Fruit fly (Drosophila melanogaster) whole organism, embryonic: Measurements from ENCODE around the gene PAPLA1.
A peak's percentile ranks its signal among the peaks of the same experiment; 100 is the strongest.

ENCODE experiments used
- Atf3 ChIP-seq: fragments of 200-800 bp; sonication (Bioruptor generic); optimal IDR thresholded peaks from 3 replicates; lab custom pipeline; 2016; ENCODE audit warnings: missing biosample characterization, missing genetic modification characterization
- CG1024 ChIP-seq: fragments of 200-800 bp; sonication (Bioruptor generic); IDR thresholded peaks from 2 replicates; pipeline ENCODE4 v1.3.6; 2022; ENCODE audit warnings: missing biosample characterization, missing genetic modification characterization
- CG10321 ChIP-seq: fragments of 200-800 bp; sonication (Bioruptor generic); IDR thresholded peaks from 2 replicates; pipeline ENCODE4 v1.3.6; 2022; ENCODE audit warnings: missing biosample characterization, missing genetic modification characterization
- CG11504 ChIP-seq: fragments of 200-800 bp; sonication (Bioruptor generic); optimal IDR thresholded peaks from 3 replicates; lab custom pipeline; 2019; ENCODE audit warnings: missing biosample characterization, mild to moderate bottlenecking, missing genetic modification characterization, moderate library complexity
- CG12391 ChIP-seq: fragments of 200-800 bp; sonication (Bioruptor generic); optimal IDR thresholded peaks from 3 replicates; lab custom pipeline; 2018; ENCODE audit warnings: missing biosample characterization, mild to moderate bottlenecking, missing genetic modification characterization, moderate library complexity
- CG12659 ChIP-seq: fragments of 200-800 bp; sonication (Bioruptor generic); optimal IDR thresholded peaks from 3 replicates; lab custom pipeline; 2017; ENCODE audit warnings: mild to moderate bottlenecking, missing biosample characterization, missing genetic modification reagents, missing genetic modification characterization
- CG13123 ChIP-seq: fragments of 200-800 bp; sonication (Bioruptor generic); optimal IDR thresholded peaks from 2 replicates; lab custom pipeline; 2016; ENCODE audit warnings: missing biosample characterization, missing genetic modification characterization
- CG13894 ChIP-seq: fragments of 200-800 bp; sonication (Bioruptor generic); optimal IDR thresholded peaks from 3 replicates; lab custom pipeline; 2018; ENCODE audit warnings: missing biosample characterization, mild to moderate bottlenecking, missing genetic modification characterization, moderate library complexity
- CG14050 ChIP-seq: fragments of 200-800 bp; sonication (Bioruptor generic); IDR thresholded peaks from 3 replicates; pipeline ENCODE4 v1.3.6; 2022; ENCODE audit warnings: missing biosample characterization, missing genetic modification characterization
- CG15269 ChIP-seq: fragments of 200-800 bp; sonication (Bioruptor generic); optimal IDR thresholded peaks from 2 replicates; lab custom pipeline; 2018; ENCODE audit warnings: missing biosample characterization, mild to moderate bottlenecking, missing genetic modification characterization, moderate library complexity
- CG16815 ChIP-seq: fragments of 200-800 bp; sonication (Bioruptor generic); optimal IDR thresholded peaks from 3 replicates; lab custom pipeline; 2017; ENCODE audit warnings: missing biosample characterization, mild to moderate bottlenecking, missing genetic modification characterization
- CG1832 ChIP-seq: fragments of 200-800 bp; sonication (Bioruptor generic); optimal IDR thresholded peaks from 2 replicates; lab custom pipeline; 2017; ENCODE audit warnings: missing biosample characterization, mild to moderate bottlenecking, missing genetic modification characterization, inconsistent platforms
- CG2202 ChIP-seq: fragments of 200-800 bp; sonication (Bioruptor generic); optimal IDR thresholded peaks from 2 replicates; lab custom pipeline; 2018; ENCODE audit warnings: missing biosample characterization, mild to moderate bottlenecking, missing genetic modification characterization
- CG31388 ChIP-seq: fragments of 200-800 bp; sonication (Bioruptor generic); optimal IDR thresholded peaks from 2 replicates; lab custom pipeline; 2016; ENCODE audit warnings: missing biosample characterization, missing genetic modification characterization
- CG3847 ChIP-seq: fragments of 200-800 bp; sonication (Bioruptor generic); IDR thresholded peaks from 2 replicates; pipeline ENCODE4 v1.3.6; 2022; ENCODE audit warnings: missing biosample characterization, missing genetic modification characterization
- CG4360 ChIP-seq: fragments of 200-800 bp; sonication (Bioruptor generic); IDR thresholded peaks from 2 replicates; pipeline ENCODE4 v1.3.6; 2022; ENCODE audit warnings: missing biosample characterization, missing genetic modification characterization
- CG7963 ChIP-seq: fragments of 200-800 bp; sonication (Bioruptor generic); IDR thresholded peaks from 3 replicates; pipeline ENCODE4 v1.3.6; 2022; ENCODE audit warnings: missing biosample characterization, missing genetic modification characterization; ENCODE audit not compliant: partially characterized antibody
- E2f1 ChIP-seq: fragments of 200-800 bp; sonication (Bioruptor generic); IDR thresholded peaks from 2 replicates; pipeline ENCODE4 v1.3.6; 2022; ENCODE audit warnings: missing biosample characterization, missing genetic modification characterization
- Gug ChIP-seq: fragments of 200-800 bp; sonication (Bioruptor generic); IDR thresholded peaks from 4 replicates; pipeline ENCODE4 v1.3.6; 2022; ENCODE audit warnings: missing biosample characterization, missing genetic modification characterization
- HLH54F ChIP-seq: fragments of 200-800 bp; sonication (Bioruptor generic); optimal IDR thresholded peaks from 3 replicates; lab custom pipeline; 2016; ENCODE audit warnings: missing biosample characterization, missing genetic modification characterization
- Hr39 ChIP-seq: fragments of >200 bp; optimal IDR thresholded peaks from 2 replicates; lab custom pipeline; 2017
- Kr ChIP-seq: fragments of 200-800 bp; sonication (Bioruptor generic); optimal IDR thresholded peaks from 2 replicates; lab custom pipeline; 2017; ENCODE audit warnings: missing biosample characterization, mild to moderate bottlenecking, missing genetic modification characterization
- NC2β ChIP-seq: fragments of 200-800 bp; sonication (Bioruptor generic); optimal IDR thresholded peaks from 2 replicates; lab custom pipeline; 2016; ENCODE audit warnings: missing biosample characterization, missing genetic modification characterization
- Ptx1 ChIP-seq: fragments of 200-800 bp; sonication (Bioruptor generic); IDR thresholded peaks from 2 replicates; pipeline ENCODE4 v1.3.6; 2022; ENCODE audit warnings: missing biosample characterization, missing genetic modification characterization
- Rx ChIP-seq: fragments of 200-800 bp; sonication (Bioruptor generic); IDR thresholded peaks from 2 replicates; pipeline ENCODE4 v1.3.6; 2022; ENCODE audit warnings: missing biosample characterization, missing genetic modification characterization
- ase ChIP-seq: fragments of 200-800 bp; sonication (Bioruptor generic); IDR thresholded peaks from 3 replicates; pipeline ENCODE4 v1.3.6; 2022; ENCODE audit warnings: missing biosample characterization, missing genetic modification characterization
- bbx ChIP-seq: fragments of 200-800 bp; sonication (Bioruptor generic); IDR thresholded peaks from 2 replicates; pipeline ENCODE4 v1.3.6; 2022; ENCODE audit warnings: missing biosample characterization, missing genetic modification characterization; ENCODE audit not compliant: partially characterized antibody
- bsh ChIP-seq, 2 experiments: fragments of 200-800 bp; sonication (Bioruptor generic); optimal IDR thresholded peaks; 2 replicates each; lab custom pipeline; 2017 to 2018; ENCODE audit warnings: mild to moderate bottlenecking in 2 of 2, missing biosample characterization in 2 of 2, missing genetic modification characterization in 2 of 2, moderate library complexity in 1 of 2
- cg ChIP-seq: fragments of 200-800 bp; sonication (Bioruptor generic); optimal IDR thresholded peaks from 3 replicates; lab custom pipeline; 2019; ENCODE audit warnings: missing biosample characterization, mild to moderate bottlenecking, missing genetic modification characterization, moderate library complexity
- chinmo ChIP-seq: fragments of 200-800 bp; sonication (Bioruptor generic); IDR thresholded peaks from 4 replicates; pipeline ENCODE4 v1.3.6; 2022; ENCODE audit warnings: missing biosample characterization, missing genetic modification characterization; ENCODE audit not compliant: partially characterized antibody
- crp ChIP-seq, 2 experiments: fragments of 200-800 bp; sonication (Bioruptor generic); optimal IDR thresholded peaks; 2 replicates in 1 of 2; 3 replicates in 1 of 2; lab custom pipeline; 2017; ENCODE audit warnings: missing biosample characterization in 2 of 2, missing genetic modification characterization in 2 of 2, mild to moderate bottlenecking in 1 of 2, moderate library complexity in 1 of 2
- dimm ChIP-seq: fragments of 200-800 bp; sonication (Bioruptor generic); IDR thresholded peaks from 2 replicates; pipeline ENCODE4 v1.3.6; 2022; ENCODE audit warnings: missing biosample characterization, missing genetic modification characterization
- esg ChIP-seq: fragments of 200-800 bp; sonication (Bioruptor generic); conservative IDR thresholded peaks from 2 replicates; pipeline ENCODE4 v1.3.6; 2022; ENCODE audit warnings: missing biosample characterization, missing genetic modification characterization
- fd3F ChIP-seq: fragments of 200-800 bp; sonication (Bioruptor generic); optimal IDR thresholded peaks from 2 replicates; lab custom pipeline; 2018; ENCODE audit warnings: missing biosample characterization, mild to moderate bottlenecking, missing genetic modification characterization, moderate library complexity
- fu2 ChIP-seq: fragments of 200-800 bp; sonication (Bioruptor generic); optimal IDR thresholded peaks from 2 replicates; lab custom pipeline; 2016; ENCODE audit warnings: missing biosample characterization, missing genetic modification characterization
- gsb-n ChIP-seq: fragments of 200-800 bp; sonication (Bioruptor generic); optimal IDR thresholded peaks from 3 replicates; lab custom pipeline; 2018; ENCODE audit warnings: missing biosample characterization, mild to moderate bottlenecking, missing genetic modification characterization
- hb ChIP-seq: fragments of 200-800 bp; sonication (Bioruptor generic); IDR thresholded peaks from 3 replicates; pipeline ENCODE4 v1.3.6; 2022; ENCODE audit warnings: missing biosample characterization, missing genetic modification characterization; ENCODE audit not compliant: partially characterized antibody
- her ChIP-seq: fragments of 200-800 bp; sonication (Bioruptor generic); optimal IDR thresholded peaks from 2 replicates; lab custom pipeline; 2016; ENCODE audit warnings: missing biosample characterization, missing genetic modification characterization
- hth ChIP-seq: fragments of >200 bp; optimal IDR thresholded peaks from 2 replicates; lab custom pipeline; 2017; ENCODE audit warnings: inconsistent platforms
- nau ChIP-seq: fragments of 200-800 bp; sonication (Bioruptor generic); optimal IDR thresholded peaks from 3 replicates; lab custom pipeline; 2017; ENCODE audit warnings: missing biosample characterization, mild to moderate bottlenecking, missing genetic modification characterization, missing genetic modification reagents
- otp ChIP-seq: fragments of 200-800 bp; sonication (Bioruptor generic); IDR thresholded peaks from 3 replicates; pipeline ENCODE4, ENCODE4 v1.3.6; 2022; ENCODE audit warnings: missing biosample characterization, missing genetic modification characterization
- pfk ChIP-seq: fragments of 200-800 bp; sonication (Bioruptor generic); optimal IDR thresholded peaks from 2 replicates; lab custom pipeline; 2018; ENCODE audit warnings: missing biosample characterization, mild to moderate bottlenecking, missing genetic modification characterization, moderate library complexity
- pita ChIP-seq: fragments of 200-800 bp; sonication (Bioruptor generic); optimal IDR thresholded peaks from 2 replicates; lab custom pipeline; 2017; ENCODE audit warnings: missing biosample characterization, mild to moderate bottlenecking, missing genetic modification characterization
- pros ChIP-seq: fragments of 200-800 bp; sonication (Bioruptor generic); optimal IDR thresholded peaks from 3 replicates; lab custom pipeline; 2019; ENCODE audit warnings: missing biosample characterization, mild to moderate bottlenecking, missing genetic modification characterization, moderate library complexity
- rib ChIP-seq: fragments of 200-800 bp; sonication (Bioruptor generic); IDR thresholded peaks from 2 replicates; pipeline ENCODE4 v1.3.6; 2022; ENCODE audit warnings: missing biosample characterization, missing genetic modification characterization
- sens ChIP-seq: fragments of 200-800 bp; sonication (Bioruptor generic); peaks from one replicate; lab custom pipeline; 2016; ENCODE audit warnings: missing biosample characterization, missing genetic modification characterization
- sim ChIP-seq: fragments of 200-800 bp; sonication (Bioruptor generic); IDR thresholded peaks from 2 replicates; pipeline ENCODE4 v1.3.6; 2022; ENCODE audit warnings: missing biosample characterization, missing genetic modification characterization
- sr ChIP-seq: fragments of 200-800 bp; sonication (Bioruptor generic); IDR thresholded peaks from 3 replicates; pipeline ENCODE4 v1.3.6; 2022; ENCODE audit warnings: missing biosample characterization, missing genetic modification characterization
- tin ChIP-seq: fragments of 200-800 bp; sonication (Bioruptor generic); optimal IDR thresholded peaks from 3 replicates; lab custom pipeline; 2016; ENCODE audit warnings: missing biosample characterization, missing genetic modification characterization
- trh ChIP-seq: fragments of 200-800 bp; sonication (Bioruptor generic); optimal IDR thresholded peaks from 2 replicates; lab custom pipeline; 2016; ENCODE audit warnings: missing biosample characterization, missing genetic modification characterization

The PAPLA1 gene

DNA sequence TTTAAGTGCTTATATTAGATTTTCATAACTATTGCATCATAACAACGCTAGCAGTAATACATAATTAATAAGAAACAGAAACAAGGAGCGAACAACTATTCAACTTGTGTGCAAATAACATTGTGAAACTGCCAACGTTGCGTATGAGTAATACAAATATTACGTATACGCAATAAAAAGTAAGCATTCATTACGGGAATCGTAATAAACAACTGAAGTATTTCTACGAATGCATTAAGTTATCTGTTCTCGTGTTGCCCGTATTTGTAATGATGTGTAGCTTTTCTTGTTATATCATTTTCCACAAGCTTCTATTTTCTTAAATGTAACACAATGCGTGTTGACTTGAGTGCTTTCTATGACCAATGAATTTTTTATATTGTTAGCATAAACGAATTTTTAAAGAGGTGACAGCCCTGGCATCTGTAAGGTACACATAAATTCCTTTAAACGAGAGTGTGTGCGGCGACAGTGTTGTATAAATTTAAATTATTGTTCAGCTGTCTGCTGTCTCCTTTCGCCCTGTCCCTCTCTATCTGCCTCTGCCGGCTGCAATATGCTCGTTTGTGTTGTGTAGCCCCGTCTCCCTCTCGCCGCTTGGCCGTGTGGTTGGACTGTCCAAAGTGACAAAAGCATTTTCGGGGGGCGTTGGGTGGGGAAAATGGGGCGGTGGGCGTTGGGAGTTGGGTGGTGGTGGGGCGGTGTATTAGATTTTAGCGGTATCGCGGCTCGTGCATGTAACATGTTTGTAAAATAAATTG, 59.6 kb downstream of the PAPLA1 start (continued):
- TF ChIP-seq nau (GFP tag; lab: Kevin White, UChicago), result peak; percentile 64
- TF ChIP-seq Hr39, result peak; percentile 42
- no peak for TF ChIP-seq CG12659
- TF ChIP-seq CG4360 (GFP tag; lab: Robert Waterston, UW), result no peak
- no peak for TF ChIP-seq CG14050
- TF ChIP-seq CG7963, result no peak
- TF ChIP-seq chinmo (GFP tag; lab: Robert Waterston, UW), result peak; percentile 84
- TF ChIP-seq CG12391, result no peak
- TF ChIP-seq fd3F (GFP tag; lab: Kevin White, UChicago), result no peak
- no peak for TF ChIP-seq bbx
- TF ChIP-seq Kr, result peak; percentile 20
- TF ChIP-seq tin, result no peak
- no peak for TF ChIP-seq her (GFP tag; lab: Kevin White, UChicago)
- peak; percentile 79 for TF ChIP-seq sens
- TF ChIP-seq CG13123 (GFP tag; lab: Kevin White, UChicago), result no peak
- TF ChIP-seq CG2202, result no peak
- no peak for TF ChIP-seq CG11504 (tag; lab: Kevin White, UChicago)
- TF ChIP-seq crp (GFP tag; optimal IDR thresholded peaks at IDR 0.05; lab: Kevin White, UChicago), result no peak
- no peak for TF ChIP-seq CG1832 (GFP tag; lab: Kevin White, UChicago)
- no peak for TF ChIP-seq E2f1 (GFP tag; lab: Robert Waterston, UW)
- no peak for TF ChIP-seq fu2
- no peak for TF ChIP-seq Rx (GFP tag; lab: Robert Waterston, UW)
- peak; percentile 55 for TF ChIP-seq cg
- TF ChIP-seq esg (GFP tag; lab: Robert Waterston, UW), result no peak
- no peak for TF ChIP-seq pita
- no peak for TF ChIP-seq hth (lab: Kevin White, UChicago)
- 0 out of 2 replicates have a peak, but pooled peaks have one; percentile 21 for TF ChIP-seq CG3847 (GFP tag; lab: Robert Waterston, UW)
- TF ChIP-seq CG16815, result no peak
- TF ChIP-seq CG1024 (GFP tag; lab: Robert Waterston, UW), result no peak
- TF ChIP-seq HLH54F (GFP tag; lab: Kevin White, UChicago), result no peak
- no peak for TF ChIP-seq dimm (GFP tag; lab: Robert Waterston, UW)
- TF ChIP-seq CG10321 (GFP tag; lab: Robert Waterston, UW), result peak; percentile 81
- TF ChIP-seq otp (GFP tag; lab: Robert Waterston, UW), result 0 out of 3 replicates have a peak, but pooled peaks have one; percentile 23
- TF ChIP-seq CG31388 (GFP tag; lab: Kevin White, UChicago), result no peak
- no peak for TF ChIP-seq CG13894 (tag; lab: Kevin White, UChicago)
- TF ChIP-seq NC2β (GFP tag; lab: Kevin White, UChicago), result no peak
- TF ChIP-seq pros (GFP tag; lab: Kevin White, UChicago), result no peak
- TF ChIP-seq ase (GFP tag; lab: Robert Waterston, UW), result no peak
- no peak for TF ChIP-seq trh (GFP tag; lab: Kevin White, UChicago)
- TF ChIP-seq sim, result no peak
- no peak for TF ChIP-seq Atf3 (GFP tag; lab: Kevin White, UChicago)
- TF ChIP-seq hb (GFP tag; lab: Robert Waterston, UW), result no peak
- no peak for TF ChIP-seq gsb-n
- no peak for TF ChIP-seq Gug
- TF ChIP-seq sr (GFP tag; lab: Robert Waterston, UW), result peak; percentile 87
- TF ChIP-seq CG15269 (tag; lab: Kevin White, UChicago), result no peak
- TF ChIP-seq bsh (GFP tag; optimal IDR thresholded peaks at IDR 0.05; lab: Kevin White, UChicago), result no peak
- TF ChIP-seq rib (GFP tag; lab: Robert Waterston, UW), result peak; percentile 18; the same call in 1 of the 2 replicates
- TF ChIP-seq Ptx1 (GFP tag; lab: Robert Waterston, UW), result peak; percentile 32; the same call in 1 of the 2 replicates
- TF ChIP-seq pfk (GFP tag; lab: Kevin White, UChicago), result no peak
